Worm (Caenorhabditis elegans) whole organism, young adult: ENCODE measurements around the gene shc-3.

Source experiments
- B0336.3 ChIP-seq: fragments of 200-800 bp; sonication (Bioruptor generic); IDR thresholded peaks from 2 replicates; pipeline ENCODE4 v1.3.6; 2022; ENCODE audit warnings: missing genetic modification characterization, missing compliant biosample characterization
- dpl-1 ChIP-seq: fragments of 150-350 bp; optimal IDR thresholded peaks from 2 replicates; lab custom pipeline; 2014; ENCODE audit warnings: missing biosample characterization, missing genetic modification reagents, missing genetic modification characterization
- efl-1 ChIP-seq: fragments of 150-350 bp; optimal IDR thresholded peaks from 2 replicates; lab custom pipeline; 2014; ENCODE audit warnings: missing biosample characterization, missing genetic modification reagents, missing genetic modification characterization
- let-526 ChIP-seq: fragments of 200-800 bp; sonication (Bioruptor generic); IDR thresholded peaks from 2 replicates; pipeline ENCODE4 v1.3.6; 2022; ENCODE audit warnings: missing genetic modification reagents, missing genetic modification characterization, missing compliant biosample characterization

DNA sequence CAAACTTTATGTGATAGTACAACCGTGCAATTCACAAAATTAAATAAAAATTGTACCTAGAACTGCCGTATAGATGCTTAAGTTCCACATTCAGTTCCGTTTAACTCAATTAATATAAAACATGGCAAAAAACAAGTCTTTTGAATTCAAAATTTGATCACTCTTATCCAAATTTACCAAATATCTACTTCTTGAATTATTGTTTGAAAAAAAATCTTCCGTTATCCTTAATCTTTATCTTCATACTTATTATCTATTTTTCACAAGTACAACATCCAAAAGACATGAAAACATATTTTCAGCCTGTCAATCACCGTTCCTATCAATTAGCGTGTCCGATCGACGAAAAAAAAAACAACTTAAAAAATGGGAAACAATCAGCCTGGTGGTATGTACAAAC, 38.1 kb downstream of the shc-3 start, which contains the start of gene aakb-1:
- TF ChIP-seq B0336.3 (GFP tag; lab: Robert Waterston, UW): no peak
- TF ChIP-seq let-526 (GFP tag; lab: Robert Waterston, UW): no peak
- TF ChIP-seq dpl-1 (GFP tag; lab: Kevin White, UChicago): no peak
- TF ChIP-seq efl-1 (GFP tag; lab: Kevin White, UChicago): no peak
